Fruit fly (Drosophila melanogaster): Measurements from ENCODE around the gene bcn92.

- TF ChIP-seq h (GFP tag; optimal IDR thresholded peaks at IDR 0.05) (no peak), psq (GFP tag; optimal IDR thresholded peaks at IDR 0.05) (no peak), foxo (GFP tag; optimal IDR thresholded peaks at IDR 0.05) (no peak), sv (GFP tag; optimal IDR thresholded peaks at IDR 0.05) (no peak), ey (GFP tag; optimal IDR thresholded peaks at IDR 0.05) (no peak), Dfd (GFP tag; optimal IDR thresholded peaks at IDR 0.05) (no peak), CrebA (GFP tag; optimal IDR thresholded peaks at IDR 0.05; ENCODE audit: borderline replicate concordance) (no peak), Rel (GFP tag; optimal IDR thresholded peaks at IDR 0.05) (no peak), Rel (tag; optimal IDR thresholded peaks at IDR 0.05) (no peak), usp (GFP tag; optimal IDR thresholded peaks at IDR 0.05) (no peak), CG9705 (GFP tag; optimal IDR thresholded peaks at IDR 0.05) (no peak)
These were observed 11.6 kb upstream of the bcn92 start for dm6 chrX:2161020-2161419.

All from whole organism, wandering third instar larva.